Fruit fly (Drosophila melanogaster) S2 (cell line): ENCODE measurements around the gene twin.

Source experiments
- CG8478 ChIP-seq: fragments of >200 bp; optimal IDR thresholded peaks from 2 replicates; lab custom pipeline; 2018
- CTCF ChIP-seq, 2 experiments: fragments of >200 bp; optimal IDR thresholded peaks; 2 replicates each; lab custom pipeline; 2018

- TF ChIP-seq CG8478 (no peak), CTCF (optimal IDR thresholded peaks at IDR 0.05; lab: Kevin White, UChicago) (no peak)
Measured at dm6 chr3R:24150103-24150502, 71.7 kb downstream of the twin start, which contains the start of gene p38c.
